Worm (Caenorhabditis elegans) whole organism, mixed stage, embryonic: ENCODE data around the gene C34C12.8.

Experiments
- M03D4.4 ChIP-seq: sonication (generic microtip); optimal IDR thresholded peaks from 2 replicates; lab custom pipeline; 2017; ENCODE audit warnings: mild to moderate bottlenecking, missing genetic modification characterization, missing compliant biosample characterization
- bed-3 ChIP-seq: fragments of 200-800 bp; sonication (Bioruptor generic); optimal IDR thresholded peaks from 3 replicates; lab custom pipeline; 2018; ENCODE audit warnings: mild to moderate bottlenecking, missing genetic modification characterization, moderate library complexity, missing compliant biosample characterization
- blmp-1 ChIP-seq: fragments of 150-350 bp; optimal IDR thresholded peaks from 2 replicates; lab custom pipeline; 2014; ENCODE audit warnings: missing biosample characterization, missing genetic modification characterization
- ceh-39 ChIP-seq: fragments of 150-350 bp; optimal IDR thresholded peaks from 2 replicates; lab custom pipeline; 2014; ENCODE audit warnings: missing biosample characterization, missing genetic modification characterization
- ceh-43 ChIP-seq: fragments of 200-800 bp; sonication (Bioruptor generic); optimal IDR thresholded peaks from 2 replicates; lab custom pipeline; 2018; ENCODE audit warnings: mild to moderate bottlenecking, missing genetic modification characterization, moderate library complexity, missing compliant biosample characterization
- ceh-83 ChIP-seq: fragments of 200-800 bp; sonication (Bioruptor generic); optimal IDR thresholded peaks from 2 replicates; lab custom pipeline; 2018; ENCODE audit warnings: mild to moderate bottlenecking, missing genetic modification characterization, missing compliant biosample characterization
- ces-1 ChIP-seq: fragments of 150-350 bp; optimal IDR thresholded peaks from 2 replicates; lab custom pipeline; 2014; ENCODE audit warnings: missing biosample characterization, missing genetic modification reagents, missing genetic modification characterization
- cnd-1 ChIP-seq: fragments of 200-800 bp; sonication (Bioruptor generic); optimal IDR thresholded peaks from 2 replicates; lab custom pipeline; 2018; ENCODE audit warnings: mild to moderate bottlenecking, missing genetic modification characterization, missing compliant biosample characterization
- drap-1 ChIP-seq: fragments of 200-800 bp; sonication (Bioruptor generic); optimal IDR thresholded peaks from 3 replicates; lab custom pipeline; 2018; ENCODE audit warnings: mild to moderate bottlenecking, missing genetic modification characterization, missing compliant biosample characterization
- elt-1 ChIP-seq: sonication (generic microtip); optimal IDR thresholded peaks from 2 replicates; lab custom pipeline; 2017; ENCODE audit warnings: missing genetic modification characterization, mild to moderate bottlenecking, missing compliant biosample characterization, antibody characterized with exemption, moderate library complexity, borderline replicate concordance; ENCODE audit not compliant: insufficient read depth
- elt-3 ChIP-seq: fragments of 150-350 bp; optimal IDR thresholded peaks from 2 replicates; lab custom pipeline; 2014; ENCODE audit warnings: missing biosample characterization, missing genetic modification characterization
- flh-1 ChIP-seq: fragments of 200-800 bp; sonication (Bioruptor generic); optimal IDR thresholded peaks from 2 replicates; lab custom pipeline; 2018; ENCODE audit warnings: mild to moderate bottlenecking, missing genetic modification characterization, moderate library complexity, missing compliant biosample characterization
- ham-2 ChIP-seq: fragments of 200-800 bp; sonication (Bioruptor generic); optimal IDR thresholded peaks from 2 replicates; lab custom pipeline; 2018; ENCODE audit warnings: mild to moderate bottlenecking, missing genetic modification characterization, missing compliant biosample characterization
- hlh-1 ChIP-seq: fragments of 150-350 bp; optimal IDR thresholded peaks from 2 replicates; lab custom pipeline; 2014; ENCODE audit warnings: missing biosample characterization, missing genetic modification reagents, missing genetic modification characterization
- lin-13 ChIP-seq: fragments of 150-350 bp; optimal IDR thresholded peaks from 2 replicates; lab custom pipeline; 2014; ENCODE audit warnings: missing biosample characterization, missing genetic modification characterization
- lin-32 ChIP-seq: fragments of 200-800 bp; sonication (Bioruptor generic); optimal IDR thresholded peaks from 2 replicates; lab custom pipeline; 2018; ENCODE audit warnings: mild to moderate bottlenecking, missing genetic modification characterization, missing compliant biosample characterization
- lsy-2 ChIP-seq: fragments of 150-350 bp; optimal IDR thresholded peaks from 2 replicates; lab custom pipeline; 2014; ENCODE audit warnings: missing biosample characterization, missing genetic modification characterization
- mab-5 ChIP-seq: fragments of 150-350 bp; optimal IDR thresholded peaks from 2 replicates; lab custom pipeline; 2014; ENCODE audit warnings: missing biosample characterization, missing genetic modification characterization
- mep-1 ChIP-seq: fragments of 150-350 bp; optimal IDR thresholded peaks from 2 replicates; lab custom pipeline; 2017; ENCODE audit warnings: missing biosample characterization, missing genetic modification reagents, missing genetic modification characterization, inconsistent platforms
- mls-2 ChIP-seq: sonication (generic microtip); optimal IDR thresholded peaks from 2 replicates; lab custom pipeline; 2016; ENCODE audit warnings: mild to moderate bottlenecking, missing genetic modification characterization, moderate library complexity, missing compliant biosample characterization
- nhr-12 ChIP-seq: fragments of 150-350 bp; optimal IDR thresholded peaks from 2 replicates; lab custom pipeline; 2014; ENCODE audit warnings: missing biosample characterization, missing genetic modification characterization
- nhr-2 ChIP-seq: fragments of 150-350 bp; optimal IDR thresholded peaks from 2 replicates; lab custom pipeline; 2014; ENCODE audit warnings: missing biosample characterization, missing genetic modification characterization
- nhr-237 ChIP-seq: fragments of 150-350 bp; optimal IDR thresholded peaks from 2 replicates; lab custom pipeline; 2014; ENCODE audit warnings: missing biosample characterization, missing genetic modification characterization
- nhr-28 ChIP-seq: fragments of 150-350 bp; optimal IDR thresholded peaks from 2 replicates; lab custom pipeline; 2014; ENCODE audit warnings: missing biosample characterization, missing genetic modification characterization
- nhr-76 ChIP-seq: sonication (generic microtip); optimal IDR thresholded peaks from 2 replicates; lab custom pipeline; 2017; ENCODE audit warnings: missing biosample characterization, missing genetic modification characterization
- pha-4 ChIP-seq: fragments of 150-350 bp; optimal IDR thresholded peaks from 2 replicates; lab custom pipeline; 2018; ENCODE audit warnings: missing biosample characterization, missing genetic modification reagents, missing genetic modification characterization
- sem-2 ChIP-seq: fragments of 200-800 bp; sonication (Bioruptor generic); optimal IDR thresholded peaks from 2 replicates; lab custom pipeline; 2018; ENCODE audit warnings: mild to moderate bottlenecking, missing genetic modification characterization, missing compliant biosample characterization
- snpc-4 ChIP-seq: fragments of 150-350 bp; optimal IDR thresholded peaks from 2 replicates; lab custom pipeline; 2014; ENCODE audit warnings: missing biosample characterization, missing genetic modification characterization
- sptf-1 ChIP-seq: sonication (generic microtip); optimal IDR thresholded peaks from 2 replicates; lab custom pipeline; 2017; ENCODE audit warnings: mild to moderate bottlenecking, missing genetic modification characterization, moderate library complexity, missing compliant biosample characterization
- tbx-8 ChIP-seq: fragments of 200-800 bp; sonication (Bioruptor generic); optimal IDR thresholded peaks from 2 replicates; lab custom pipeline; 2018; ENCODE audit warnings: mild to moderate bottlenecking, missing genetic modification characterization, moderate library complexity, missing compliant biosample characterization
- unc-120 ChIP-seq: sonication (generic microtip); optimal IDR thresholded peaks from 2 replicates; lab custom pipeline; 2017; ENCODE audit warnings: missing genetic modification characterization, missing compliant biosample characterization; ENCODE audit not compliant: poor library complexity, severe bottlenecking
- unc-39 ChIP-seq: fragments of 150-350 bp; optimal IDR thresholded peaks from 2 replicates; lab custom pipeline; 2014; ENCODE audit warnings: missing biosample characterization, missing genetic modification characterization
- unc-62 ChIP-seq: fragments of 150-350 bp; optimal IDR thresholded peaks from 2 replicates; lab custom pipeline; 2014; ENCODE audit warnings: missing biosample characterization, missing genetic modification reagents, missing genetic modification characterization
- zip-8 ChIP-seq: fragments of 150-350 bp; optimal IDR thresholded peaks from 2 replicates; lab custom pipeline; 2014; ENCODE audit warnings: missing biosample characterization, missing genetic modification characterization
- ztf-11 ChIP-seq: fragments of 150-350 bp; optimal IDR thresholded peaks from 2 replicates; lab custom pipeline; 2014; ENCODE audit warnings: missing biosample characterization, missing genetic modification characterization

The C34C12.8 gene

ce11 chrIII:3499850-3500249 is 39.6 kb downstream of the C34C12.8 start:
- TF ChIP-seq mep-1 (peak; percentile 62), nhr-237 (tag; lab: Kevin White, UChicago) (no peak), snpc-4 (no peak), nhr-2 (tag; lab: Kevin White, UChicago) (no peak), lin-13 (tag; lab: Kevin White, UChicago) (peak; percentile 29), bed-3 (GFP tag; lab: Kevin White, UChicago) (peak; percentile 94), mab-5 (no peak), elt-3 (tag; lab: Kevin White, UChicago) (no peak), flh-1 (peak; percentile 69), unc-120 (tag; lab: Kevin White, UChicago) (peak; percentile 71), zip-8 (no peak), unc-62 (GFP tag; lab: Kevin White, UChicago) (no peak), elt-1 (tag; lab: Kevin White, UChicago) (no peak), lin-32 (GFP tag; lab: Kevin White, UChicago) (peak; percentile 97), drap-1 (GFP tag; lab: Kevin White, UChicago) (peak; percentile 95), ceh-43 (GFP tag; lab: Kevin White, UChicago) (peak; percentile 81), nhr-28 (no peak), unc-39 (tag; lab: Kevin White, UChicago) (no peak), M03D4.4 (tag; lab: Kevin White, UChicago) (peak; percentile 92), nhr-76 (tag; lab: Kevin White, UChicago) (no peak), pha-4 (tag; lab: Kevin White, UChicago) (no peak), ham-2 (GFP tag; lab: Kevin White, UChicago) (peak; percentile 85), sptf-1 (tag; lab: Kevin White, UChicago) (peak; percentile 97), nhr-12 (no peak), hlh-1 (tag; lab: Kevin White, UChicago) (no peak), blmp-1 (tag; lab: Kevin White, UChicago) (no peak), sem-2 (GFP tag; lab: Kevin White, UChicago) (peak; percentile 91), ces-1 (GFP tag; lab: Kevin White, UChicago) (peak; percentile 46), cnd-1 (peak; percentile 98), tbx-8 (GFP tag; lab: Kevin White, UChicago) (peak; percentile 100), mls-2 (tag; lab: Kevin White, UChicago) (peak; percentile 98), ceh-39 (tag; lab: Kevin White, UChicago) (no peak), ceh-83 (GFP tag; lab: Kevin White, UChicago) (peak; percentile 96), ztf-11 (tag; lab: Kevin White, UChicago) (no peak), lsy-2 (no peak)

DNA sequence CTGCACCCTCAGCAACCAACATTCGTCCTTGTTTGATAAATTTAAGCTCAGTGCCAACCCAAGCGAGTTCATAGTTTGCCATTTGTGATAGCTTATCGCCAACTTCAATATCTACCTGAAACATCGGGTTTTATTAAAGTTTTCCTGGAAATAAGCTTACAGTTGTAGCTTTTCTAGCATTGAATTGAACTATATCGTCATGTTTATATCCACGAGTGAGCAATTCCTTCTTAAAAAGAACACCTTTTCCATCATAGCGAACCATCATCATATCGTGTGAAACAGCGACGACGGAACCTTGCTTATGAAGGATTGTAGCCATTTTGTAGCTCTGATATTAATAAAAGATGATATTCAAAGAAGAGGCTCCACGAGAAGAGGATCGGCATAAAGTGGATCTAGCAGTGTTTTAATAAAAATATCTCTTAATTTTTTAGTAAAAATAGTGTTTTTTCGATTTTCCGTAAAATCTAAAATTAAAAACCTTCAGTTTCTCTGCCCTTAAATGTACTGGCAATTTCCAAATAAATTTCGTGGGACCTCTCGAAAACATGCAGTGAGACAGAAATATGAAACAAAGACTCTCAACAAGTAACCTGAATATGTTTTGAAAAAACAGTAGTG is 42.1 kb downstream of the C34C12.8 start, which contains the start of gene M01F1.8:
M01F1.8 (minus strand) TSS at position 335 of the 624 bp plus-strand sequence.
- TF ChIP-seq mls-2 (tag; lab: Kevin White, UChicago) (no peak), lin-13 (tag; lab: Kevin White, UChicago) (no peak), sptf-1 (tag; lab: Kevin White, UChicago) (no peak), nhr-76 (tag; lab: Kevin White, UChicago) (no peak), hlh-1 (tag; lab: Kevin White, UChicago) (no peak), unc-62 (GFP tag; lab: Kevin White, UChicago) (no peak), ceh-43 (GFP tag; lab: Kevin White, UChicago) (no peak), elt-3 (tag; lab: Kevin White, UChicago) (no peak), ztf-11 (tag; lab: Kevin White, UChicago) (no peak), mab-5 (no peak), unc-120 (tag; lab: Kevin White, UChicago) (no peak), drap-1 (GFP tag; lab: Kevin White, UChicago) (no peak), cnd-1 (no peak), pha-4 (tag; lab: Kevin White, UChicago) (no peak), tbx-8 (GFP tag; lab: Kevin White, UChicago) (no peak), ceh-83 (GFP tag; lab: Kevin White, UChicago) (no peak), ces-1 (GFP tag; lab: Kevin White, UChicago) (no peak), ceh-39 (tag; lab: Kevin White, UChicago) (no peak)

DNA sequence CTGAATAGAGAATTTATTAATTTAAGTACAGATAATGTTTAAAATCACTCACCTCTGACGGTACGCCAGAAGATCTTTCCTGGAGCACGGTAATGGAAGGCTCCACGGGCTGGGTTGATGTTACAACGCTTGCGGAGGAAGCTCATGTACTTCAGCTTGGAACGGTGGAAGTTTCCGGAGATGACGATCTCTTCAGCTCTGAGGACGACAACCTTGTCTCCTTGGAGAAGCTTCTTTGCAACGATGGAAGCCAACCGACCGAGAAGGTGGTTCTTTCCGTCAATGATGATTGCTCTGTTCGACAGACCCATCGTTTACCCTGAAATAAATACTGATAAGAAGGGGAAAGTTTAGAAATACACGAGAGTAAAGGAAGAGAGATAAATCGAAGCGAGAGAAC is 43.1 kb downstream of the C34C12.8 start, which contains the start of gene rpl-16:
rpl-16 (minus strand) TSS at position 319 of the 400 bp plus-strand sequence.
- no peak for TF ChIP-seq flh-1
- TF ChIP-seq nhr-237 (tag; lab: Kevin White, UChicago): no peak
- no peak for TF ChIP-seq bed-3 (GFP tag; lab: Kevin White, UChicago)
- no peak for TF ChIP-seq sptf-1 (tag; lab: Kevin White, UChicago)
- no peak for TF ChIP-seq mep-1
- TF ChIP-seq ztf-11 (tag; lab: Kevin White, UChicago): no peak
- TF ChIP-seq mls-2 (tag; lab: Kevin White, UChicago): no peak
- no peak for TF ChIP-seq nhr-2 (tag; lab: Kevin White, UChicago)
- no peak for TF ChIP-seq blmp-1 (tag; lab: Kevin White, UChicago)
- TF ChIP-seq sem-2 (GFP tag; lab: Kevin White, UChicago): no peak
- no peak for TF ChIP-seq cnd-1
- no peak for TF ChIP-seq unc-62 (GFP tag; lab: Kevin White, UChicago)
- TF ChIP-seq lin-32 (GFP tag; lab: Kevin White, UChicago): no peak
- TF ChIP-seq elt-3 (tag; lab: Kevin White, UChicago): no peak
